Fruit fly (Drosophila melanogaster) whole organism, larva: Measurements from ENCODE around the gene CG15203.

Experiments used
- noc ChIP-seq: fragments of 200-800 bp; sonication (Bioruptor generic); optimal IDR thresholded peaks from 3 replicates; lab custom pipeline; 2019; ENCODE audit warnings: missing biosample characterization, mild to moderate bottlenecking, missing genetic modification characterization, moderate library complexity

The CG15203 gene

DNA sequence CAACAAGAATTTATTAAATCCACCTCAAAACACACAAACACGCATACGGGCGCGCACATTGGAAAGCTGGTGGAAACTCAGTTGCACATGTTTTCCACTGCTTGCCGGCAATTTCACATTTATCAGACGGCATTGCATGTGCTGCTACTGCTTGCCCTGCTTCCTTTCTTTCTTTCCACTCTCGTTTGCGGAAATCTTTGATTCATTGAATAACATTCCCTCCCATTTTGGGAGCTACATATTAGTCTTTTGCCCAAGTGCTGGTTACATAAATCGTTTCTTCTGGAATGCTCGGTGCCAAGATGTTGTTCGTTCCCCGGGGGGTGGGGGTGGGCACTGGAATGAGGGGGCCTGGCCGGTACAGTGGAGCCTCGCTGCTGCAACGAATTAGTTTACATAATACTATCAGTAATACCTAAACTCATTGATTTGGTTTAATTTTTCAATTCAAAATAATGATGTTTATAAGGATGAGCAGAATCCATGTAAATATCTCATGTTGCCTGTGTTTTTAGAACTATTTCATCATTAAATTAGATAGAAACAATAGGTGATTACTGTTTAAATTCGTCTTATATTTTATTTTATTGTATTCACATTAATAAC is 42.6 kb downstream of the CG15203 start:
- TF ChIP-seq noc (tag; lab: Kevin White, UChicago) = no peak

DNA sequence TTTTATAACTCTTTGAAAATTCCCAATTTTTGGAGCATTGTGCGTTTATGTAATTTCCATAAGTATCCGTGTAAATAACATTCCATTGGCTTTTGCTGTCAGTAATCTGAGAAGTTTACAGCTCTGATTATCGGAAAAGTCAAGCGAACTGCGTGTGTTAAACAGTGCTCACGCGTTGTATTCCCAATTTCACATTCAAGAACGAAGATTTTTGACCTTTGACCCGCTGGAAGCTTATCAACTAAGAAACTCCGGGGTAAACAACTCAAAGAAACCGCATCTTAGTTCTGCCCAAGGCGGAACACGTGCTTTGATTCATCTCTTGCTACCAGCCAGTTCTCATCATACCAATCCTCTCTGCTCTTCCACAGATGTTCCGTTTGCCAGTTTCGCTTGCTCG is 43.3 kb downstream of the CG15203 start:
- TF ChIP-seq noc (tag; lab: Kevin White, UChicago) = no peak
